Worm (Caenorhabditis elegans): ENCODE results near the gene cank-26.

Gene cank-26

DNA sequence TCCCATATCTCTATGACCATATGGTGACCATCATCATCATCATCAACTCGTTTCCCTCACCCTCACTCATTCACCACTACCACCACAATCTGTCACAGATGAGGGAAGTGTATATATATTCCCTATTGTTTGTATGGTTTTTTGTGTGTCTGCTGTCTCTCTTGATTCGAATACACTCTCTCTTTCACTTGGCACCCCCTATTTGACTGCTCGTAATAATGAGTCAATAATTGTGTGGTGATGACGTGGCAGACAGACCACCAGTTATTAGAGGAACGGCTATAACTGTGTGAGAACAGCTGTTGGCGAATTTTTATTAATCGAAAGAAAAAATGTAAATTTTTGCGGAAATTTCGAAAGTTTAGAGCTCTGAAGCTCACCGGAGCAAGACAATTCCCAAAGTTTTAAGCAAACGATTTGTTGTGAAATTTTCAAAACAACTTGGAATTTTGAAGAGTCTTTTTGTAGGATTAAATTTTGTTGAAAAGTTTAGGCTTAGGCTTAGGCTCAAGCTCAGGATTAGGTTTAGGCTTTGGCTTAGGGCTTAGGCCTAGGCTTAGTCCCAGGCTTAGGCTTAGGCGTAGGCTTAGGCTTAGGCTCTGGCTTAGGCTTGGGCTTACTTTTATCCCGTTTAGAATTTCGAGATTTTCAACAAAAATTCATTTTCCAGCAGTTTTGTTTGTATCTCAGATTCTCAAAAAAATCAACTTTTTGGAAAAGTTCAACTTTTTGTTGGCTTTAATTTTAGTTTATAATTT, 17.2 kb downstream of the cank-26 start:
- TF ChIP-seq sea-2 (GFP tag; IDR thresholded peaks at IDR 0.05) (peak; percentile 52; the same call in 1 of the 2 replicates), fkh-3 (tag; optimal IDR thresholded peaks at IDR 0.05) (no peak), snpc-4 (GFP tag; optimal IDR thresholded peaks at IDR 0.05) (no peak), snpc-4 (tag; optimal IDR thresholded peaks at IDR 0.05) (no peak), nhr-80 (tag; optimal IDR thresholded peaks at IDR 0.05) (no peak), nfyb-1 (GFP tag; IDR thresholded peaks at IDR 0.05) (0 out of 2 replicates have a peak, but pooled peaks have one; percentile 17), lin-26 (GFP tag; IDR thresholded peaks at IDR 0.05) (no peak)

DNA sequence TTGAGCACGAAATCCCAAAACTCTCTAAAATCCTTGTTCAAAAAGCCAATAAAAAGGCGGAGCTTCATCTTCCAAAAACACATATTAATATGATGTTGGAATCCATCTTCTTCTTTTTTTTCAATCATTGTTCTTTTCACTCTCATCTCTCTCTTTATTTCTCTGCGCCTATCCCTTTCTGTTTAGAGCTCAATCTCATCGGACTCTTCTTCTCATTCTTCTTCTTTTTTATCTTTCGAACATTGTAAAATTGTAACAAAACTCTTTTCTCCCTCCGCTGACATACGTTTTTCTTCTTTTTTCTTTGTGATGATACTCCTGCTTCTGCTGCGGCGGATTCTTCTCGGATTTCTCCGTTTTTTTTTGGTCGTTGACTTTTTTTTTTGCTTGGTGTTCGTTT, 18.1 kb downstream of the cank-26 start:
- peak; percentile 51 for TF ChIP-seq somi-1 (GFP tag; optimal IDR thresholded peaks at IDR 0.05)
- no peak for TF ChIP-seq ztf-22 (GFP tag; optimal IDR thresholded peaks at IDR 0.05)

DNA sequence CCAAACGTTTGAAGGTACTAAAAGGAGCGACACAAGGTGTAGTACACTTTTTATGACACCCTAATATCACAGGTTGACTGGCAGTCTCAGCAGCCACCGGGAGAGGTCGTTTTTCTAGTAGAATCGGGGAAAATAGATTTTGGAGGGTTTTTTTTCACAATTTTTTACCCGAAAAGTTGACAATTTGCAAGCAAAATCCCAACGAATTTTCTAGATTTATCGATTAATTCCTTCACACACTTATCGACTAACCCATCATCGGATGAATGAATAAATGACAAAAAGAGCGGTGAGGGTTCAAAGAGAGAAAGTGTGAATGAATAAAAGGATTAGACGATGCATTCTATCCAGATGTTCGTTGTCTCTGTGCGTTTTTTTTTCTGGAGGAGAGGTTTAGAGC, 18.9 kb downstream of the cank-26 start:
- TF ChIP-seq F39B2.1 (GFP tag; IDR thresholded peaks at IDR 0.05), result no peak
- TF ChIP-seq ceh-40 (GFP tag; IDR thresholded peaks at IDR 0.05), result no peak
- TF ChIP-seq attf-3 (GFP tag; conservative IDR thresholded peaks at IDR 0.05), result no peak
- TF ChIP-seq ztf-22 (GFP tag; optimal IDR thresholded peaks at IDR 0.05), result no peak
- TF ChIP-seq ztf-25 (GFP tag; IDR thresholded peaks at IDR 0.05), result no peak
- no peak for TF ChIP-seq T26A5.8 (tag; optimal IDR thresholded peaks at IDR 0.05)
- TF ChIP-seq snpc-4 (GFP tag; optimal IDR thresholded peaks at IDR 0.05), result no peak
- TF ChIP-seq snpc-4 (tag; optimal IDR thresholded peaks at IDR 0.05), result no peak
- no peak for TF ChIP-seq ceh-91 (GFP tag; IDR thresholded peaks at IDR 0.05)
- TF ChIP-seq lir-1 (GFP tag; conservative IDR thresholded peaks at IDR 0.05), result no peak
- TF ChIP-seq ztf-6 (GFP tag; IDR thresholded peaks at IDR 0.05), result no peak
- no peak for TF ChIP-seq chd-7 (tag; optimal IDR thresholded peaks at IDR 0.05)
- no peak for TF ChIP-seq bed-2 (GFP tag; IDR thresholded peaks at IDR 0.05)
- no peak for TF ChIP-seq F23B12.7 (tag; optimal IDR thresholded peaks at IDR 0.05; ENCODE audit: insufficient read depth)
- no peak for TF ChIP-seq ZK185.1 (tag; optimal IDR thresholded peaks at IDR 0.05; ENCODE audit: poor library complexity, severe bottlenecking)
- no peak for TF ChIP-seq snpc-3.4 (tag; optimal IDR thresholded peaks at IDR 0.05)

DNA sequence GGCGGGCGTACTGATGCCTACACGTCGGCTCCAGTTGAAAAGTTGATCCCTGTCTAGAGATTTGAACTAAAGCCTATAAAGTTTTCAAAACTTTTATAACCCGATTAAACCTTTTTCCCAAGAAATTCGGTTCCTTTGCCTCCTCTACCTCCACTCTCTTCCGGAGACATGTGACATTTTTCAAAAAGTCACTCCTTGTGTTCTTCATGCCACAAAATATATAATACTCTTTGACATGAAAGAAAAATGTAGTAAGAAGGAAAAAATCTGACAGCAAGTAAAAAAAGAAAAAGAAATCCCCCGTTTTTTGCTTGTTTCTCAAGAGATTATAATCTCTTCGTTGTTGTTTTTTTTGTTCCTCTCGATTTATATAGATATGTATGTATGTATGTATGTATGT, 20.0 kb downstream of the cank-26 start:
- TF ChIP-seq sdz-38 (tag; optimal IDR thresholded peaks at IDR 0.05) (no peak), cebp-1 (GFP tag; IDR thresholded peaks at IDR 0.05) (no peak), cebp-1 (tag; optimal IDR thresholded peaks at IDR 0.05) (peak; percentile 4)

DNA sequence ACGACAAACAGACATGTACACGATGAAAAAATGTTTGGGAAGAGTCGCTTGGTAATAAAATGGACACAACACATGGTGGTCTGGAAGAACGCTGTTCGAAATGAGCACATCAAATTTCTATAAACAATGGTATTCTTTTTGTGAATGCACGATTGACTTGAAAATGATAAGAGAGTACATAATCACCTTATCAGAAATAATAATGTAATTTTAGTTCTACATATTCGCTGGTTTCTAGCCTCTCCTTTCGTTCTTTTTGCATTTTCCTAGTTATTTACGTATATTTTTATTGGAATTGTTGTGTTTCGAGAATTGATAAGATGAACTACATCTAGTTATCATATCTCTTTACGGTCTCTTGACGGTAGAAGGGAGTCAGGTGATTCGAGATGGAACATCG, 20.8 kb downstream of the cank-26 start:
- TF ChIP-seq let-607 (tag; optimal IDR thresholded peaks at IDR 0.05) (no peak), nhr-80 (tag; optimal IDR thresholded peaks at IDR 0.05) (peak; percentile 46), lsy-27 (tag; optimal IDR thresholded peaks at IDR 0.05; ENCODE audit: borderline replicate concordance, insufficient read depth) (no peak), lsl-1 (GFP tag; optimal IDR thresholded peaks at IDR 0.05) (no peak), snpc-4 (GFP tag; optimal IDR thresholded peaks at IDR 0.05) (no peak), snpc-4 (tag; optimal IDR thresholded peaks at IDR 0.05) (no peak), aptf-2 (GFP tag; conservative IDR thresholded peaks at IDR 0.05) (no peak)

DNA sequence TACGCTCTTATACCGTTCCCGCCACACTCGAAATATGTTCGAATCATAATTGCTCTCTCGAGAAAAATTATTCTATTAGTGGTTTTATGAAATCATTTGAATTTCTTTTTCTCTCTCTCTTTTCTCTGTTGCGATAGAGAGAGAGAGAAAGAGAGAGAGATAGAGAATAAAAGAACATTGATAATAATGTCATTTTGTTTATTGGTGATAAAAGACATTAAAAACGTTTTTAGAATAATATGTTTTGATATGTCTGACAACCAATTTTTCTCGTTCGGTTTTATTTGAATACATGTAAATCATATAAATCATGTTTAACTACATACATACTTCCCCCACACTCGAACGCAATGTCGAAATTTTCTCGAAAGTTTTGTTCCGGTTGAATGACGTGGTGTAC, 21.9 kb downstream of the cank-26 start:
- TF ChIP-seq D2030.7 (GFP tag; IDR thresholded peaks at IDR 0.05) (no peak), mcd-1 (GFP tag; IDR thresholded peaks at IDR 0.05) (no peak), xnd-1 (tag; optimal IDR thresholded peaks at IDR 0.05) (no peak), lin-40 (tag; optimal IDR thresholded peaks at IDR 0.05) (no peak), cebp-1 (GFP tag; IDR thresholded peaks at IDR 0.05) (no peak), cebp-1 (tag; optimal IDR thresholded peaks at IDR 0.05) (peak; percentile 3), sdz-38 (tag; optimal IDR thresholded peaks at IDR 0.05) (no peak)

All from whole organism, young adult.